Worm (Caenorhabditis elegans): ENCODE data around the gene Y57G11C.5.

Gene Y57G11C.5

DNA sequence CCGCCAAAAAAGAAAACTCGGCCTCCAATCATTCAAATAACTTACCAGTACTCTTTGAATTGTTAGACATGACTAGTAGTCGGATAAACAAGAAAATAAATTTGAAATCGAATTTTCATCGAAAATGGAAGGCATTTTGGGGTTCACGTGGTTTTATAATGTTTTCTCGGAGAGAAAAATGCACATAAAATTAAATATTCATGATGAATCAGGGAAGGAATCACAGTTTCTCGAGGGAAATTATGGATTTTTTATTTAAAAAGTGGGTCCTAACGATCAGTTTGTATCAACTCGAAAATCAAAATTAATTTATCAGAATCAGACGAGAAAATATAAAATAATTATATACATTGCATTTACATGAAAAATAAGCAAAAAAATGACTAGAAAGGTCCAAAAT lies at the start of gene Y57G11C.5:
Gene Y57G11C.5, minus strand, starts transcription at position 101 of the 400 bp plus-strand sequence.
- no peak for TF ChIP-seq cnd-1 (tag; optimal IDR thresholded peaks at IDR 0.05)
- TF ChIP-seq nhr-12 (tag; optimal IDR thresholded peaks at IDR 0.05): no peak
- no peak for TF ChIP-seq unc-62 (GFP tag; optimal IDR thresholded peaks at IDR 0.05)
- TF ChIP-seq nhr-2 (tag; optimal IDR thresholded peaks at IDR 0.05): no peak
- TF ChIP-seq nhr-237 (tag; optimal IDR thresholded peaks at IDR 0.05): no peak

DNA sequence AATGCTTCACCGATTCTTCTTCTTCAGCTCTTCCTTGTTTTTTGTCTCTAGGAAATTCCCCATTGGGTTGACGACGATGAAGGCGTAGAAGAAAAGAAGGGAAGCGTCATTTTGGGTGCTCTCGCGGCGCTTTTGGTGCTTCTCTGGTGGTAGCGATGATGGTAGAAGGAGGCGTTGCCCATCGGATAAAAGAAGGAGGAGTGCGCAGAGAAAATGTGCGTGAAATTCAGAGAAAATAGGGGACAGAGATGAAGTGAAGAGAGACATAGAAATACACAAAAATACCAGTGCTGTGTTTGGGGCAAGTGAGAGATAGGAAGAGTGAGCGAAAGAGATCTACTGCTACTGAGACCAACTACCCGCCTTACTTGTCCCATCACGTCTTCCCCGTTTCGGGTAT lies 41.7 kb upstream of the Y57G11C.5 start, which contains the start of gene oig-5:
Gene oig-5, plus strand, starts transcription at position 301 of the 400 bp plus-strand sequence.
- TF ChIP-seq nhr-2 (tag; optimal IDR thresholded peaks at IDR 0.05) (no peak), bed-3 (GFP tag; optimal IDR thresholded peaks at IDR 0.05) (no peak), unc-120 (tag; optimal IDR thresholded peaks at IDR 0.05; ENCODE audit: poor library complexity, severe bottlenecking) (no peak), snpc-4 (tag; optimal IDR thresholded peaks at IDR 0.05) (no peak), lin-32 (GFP tag; optimal IDR thresholded peaks at IDR 0.05) (no peak), flh-1 (GFP tag; optimal IDR thresholded peaks at IDR 0.05) (no peak), blmp-1 (tag; optimal IDR thresholded peaks at IDR 0.05) (no peak), nhr-237 (tag; optimal IDR thresholded peaks at IDR 0.05) (no peak), mab-5 (tag; optimal IDR thresholded peaks at IDR 0.05) (no peak), mls-2 (tag; optimal IDR thresholded peaks at IDR 0.05) (no peak), lsy-2 (tag; optimal IDR thresholded peaks at IDR 0.05) (no peak)

DNA sequence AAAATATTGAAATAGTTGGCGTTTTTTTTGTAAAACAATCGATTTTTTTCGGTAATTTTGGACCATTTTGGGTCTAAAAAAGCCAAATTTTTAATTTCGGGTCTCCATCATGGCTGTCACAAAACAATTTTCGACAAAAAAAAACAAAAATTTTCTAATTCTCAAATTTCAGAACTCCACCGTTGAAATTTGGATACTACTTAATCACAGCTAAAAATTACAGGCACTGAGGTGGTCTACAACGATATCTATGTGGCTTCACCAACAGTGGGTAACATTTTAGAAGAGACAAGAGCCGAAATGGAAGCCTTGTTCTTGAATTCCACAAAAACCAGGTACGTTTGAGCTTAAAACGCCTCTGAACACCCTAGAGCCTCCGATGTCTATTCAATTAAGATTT lies 37.1 kb upstream of the Y57G11C.5 start, which contains the start of gene Y57G11C.1142:
Gene Y57G11C.1142, plus strand, starts transcription at position 301 of the 400 bp plus-strand sequence.
- TF ChIP-seq lsy-2 (tag; optimal IDR thresholded peaks at IDR 0.05) (no peak), mep-1 (tag; optimal IDR thresholded peaks at IDR 0.05) (no peak)

ce11 chrIV:14800931-14801330 lies 35.7 kb upstream of the Y57G11C.5 start:
- no peak for TF ChIP-seq flh-1 (GFP tag; optimal IDR thresholded peaks at IDR 0.05)
- no peak for TF ChIP-seq snpc-4 (tag; optimal IDR thresholded peaks at IDR 0.05)
- no peak for TF ChIP-seq unc-39 (tag; optimal IDR thresholded peaks at IDR 0.05)
- TF ChIP-seq elt-1 (tag; optimal IDR thresholded peaks at IDR 0.05; ENCODE audit: borderline replicate concordance, insufficient read depth): no peak
- no peak for TF ChIP-seq ceh-39 (tag; optimal IDR thresholded peaks at IDR 0.05)
- no peak for TF ChIP-seq ceh-43 (GFP tag; optimal IDR thresholded peaks at IDR 0.05)
- no peak for TF ChIP-seq nhr-2 (tag; optimal IDR thresholded peaks at IDR 0.05)

DNA sequence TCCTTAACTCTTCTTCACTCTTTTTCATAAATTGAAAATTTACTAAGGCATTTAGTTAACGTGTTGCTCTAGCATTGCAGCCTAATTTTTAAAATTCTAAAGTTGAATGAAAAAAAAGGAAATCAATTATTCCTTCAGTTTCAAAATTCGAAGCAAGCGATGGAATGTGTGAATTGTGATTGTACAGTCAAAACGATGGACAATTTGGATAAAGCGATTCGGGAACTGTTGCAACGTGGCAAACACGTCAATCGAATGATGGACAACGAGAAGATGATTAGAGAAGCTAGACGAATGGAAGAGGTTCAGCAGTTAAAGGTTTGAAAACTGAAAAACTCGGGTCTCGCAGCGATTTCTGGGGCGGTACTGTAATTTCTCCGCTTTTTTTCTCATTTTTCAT lies 34.0 kb upstream of the Y57G11C.5 start, which contains the start of gene Y57G11C.14:
Gene Y57G11C.14, plus strand, starts transcription at position 126 of the 400 bp plus-strand sequence.
- TF ChIP-seq lin-32 (GFP tag; optimal IDR thresholded peaks at IDR 0.05) (no peak), lsy-2 (tag; optimal IDR thresholded peaks at IDR 0.05) (no peak), elt-1 (tag; optimal IDR thresholded peaks at IDR 0.05; ENCODE audit: borderline replicate concordance, insufficient read depth) (no peak), zip-8 (tag; optimal IDR thresholded peaks at IDR 0.05) (no peak), ztf-11 (tag; optimal IDR thresholded peaks at IDR 0.05) (no peak), unc-120 (tag; optimal IDR thresholded peaks at IDR 0.05; ENCODE audit: poor library complexity, severe bottlenecking) (no peak), nhr-237 (tag; optimal IDR thresholded peaks at IDR 0.05) (no peak), drap-1 (GFP tag; optimal IDR thresholded peaks at IDR 0.05) (no peak)

ce11 chrIV:14797849-14798248 lies 32.6 kb upstream of the Y57G11C.5 start, which contains the start of gene arl-8:
TSS of gene arl-8 (plus strand) at chrIV:14798149.
- TF ChIP-seq mep-1 (tag; optimal IDR thresholded peaks at IDR 0.05) (no peak), sptf-1 (tag; optimal IDR thresholded peaks at IDR 0.05) (no peak), nhr-12 (tag; optimal IDR thresholded peaks at IDR 0.05) (no peak), mab-5 (tag; optimal IDR thresholded peaks at IDR 0.05) (no peak), ceh-83 (GFP tag; optimal IDR thresholded peaks at IDR 0.05) (no peak), sem-2 (GFP tag; optimal IDR thresholded peaks at IDR 0.05) (no peak), hlh-1 (tag; optimal IDR thresholded peaks at IDR 0.05) (no peak), ham-2 (GFP tag; optimal IDR thresholded peaks at IDR 0.05) (no peak), drap-1 (GFP tag; optimal IDR thresholded peaks at IDR 0.05) (no peak), bed-3 (GFP tag; optimal IDR thresholded peaks at IDR 0.05) (no peak), tbx-8 (GFP tag; optimal IDR thresholded peaks at IDR 0.05) (no peak), elt-3 (tag; optimal IDR thresholded peaks at IDR 0.05) (no peak), unc-62 (GFP tag; optimal IDR thresholded peaks at IDR 0.05) (no peak), nhr-237 (tag; optimal IDR thresholded peaks at IDR 0.05) (no peak), zip-8 (tag; optimal IDR thresholded peaks at IDR 0.05) (no peak), elt-1 (tag; optimal IDR thresholded peaks at IDR 0.05; ENCODE audit: borderline replicate concordance, insufficient read depth) (no peak), ceh-39 (tag; optimal IDR thresholded peaks at IDR 0.05) (no peak), mls-2 (tag; optimal IDR thresholded peaks at IDR 0.05) (no peak)
